Fruit fly (Drosophila melanogaster) whole organism, pupa: ENCODE measurements around the gene Adi1.

Experiments used
- CG10348 ChIP-seq: fragments of 200-800 bp; sonication (Bioruptor generic); IDR thresholded peaks from 2 replicates; pipeline ENCODE4 v1.3.6; 2022; ENCODE audit warnings: missing biosample characterization, missing genetic modification characterization
- CG12605 ChIP-seq: fragments of 200-800 bp; sonication (Bioruptor generic); IDR thresholded peaks from 2 replicates; pipeline ENCODE4 v1.3.6; 2022; ENCODE audit warnings: missing biosample characterization, missing genetic modification characterization
- CG13204 ChIP-seq: fragments of 200-800 bp; sonication (Bioruptor generic); optimal IDR thresholded peaks from 2 replicates; lab custom pipeline; 2018; ENCODE audit warnings: missing biosample characterization, mild to moderate bottlenecking, missing genetic modification characterization, moderate library complexity
- CG14655 ChIP-seq: fragments of 200-800 bp; sonication (Bioruptor generic); optimal IDR thresholded peaks from 3 replicates; lab custom pipeline; 2017; ENCODE audit warnings: mild to moderate bottlenecking, missing biosample characterization, missing genetic modification reagents, missing genetic modification characterization
- CG15710 ChIP-seq: fragments of 200-800 bp; sonication (Bioruptor generic); optimal IDR thresholded peaks from 2 replicates; lab custom pipeline; 2018; ENCODE audit warnings: missing biosample characterization, mild to moderate bottlenecking, missing genetic modification characterization, moderate library complexity
- CG17806 ChIP-seq: fragments of 200-800 bp; sonication (Bioruptor generic); optimal IDR thresholded peaks from 2 replicates; lab custom pipeline; 2018; ENCODE audit warnings: missing biosample characterization, mild to moderate bottlenecking, missing genetic modification characterization, moderate library complexity
- CG32121 ChIP-seq: fragments of 200-800 bp; sonication (Bioruptor generic); IDR thresholded peaks from 2 replicates; pipeline ENCODE4 v1.3.6; 2022; ENCODE audit warnings: missing biosample characterization, missing genetic modification characterization
- CG34367 ChIP-seq: fragments of 200-800 bp; sonication (Bioruptor generic); optimal IDR thresholded peaks from 2 replicates; lab custom pipeline; 2018; ENCODE audit warnings: missing biosample characterization, mild to moderate bottlenecking, missing genetic modification characterization
- CG4496 ChIP-seq: fragments of 200-800 bp; sonication (Bioruptor generic); IDR thresholded peaks from 3 replicates; pipeline ENCODE4 v1.3.6; 2022; ENCODE audit warnings: missing biosample characterization, missing genetic modification characterization
- CG8159 ChIP-seq: fragments of 200-800 bp; sonication (Bioruptor generic); optimal IDR thresholded peaks from 3 replicates; lab custom pipeline; 2018; ENCODE audit warnings: missing biosample characterization, mild to moderate bottlenecking, missing genetic modification characterization, moderate library complexity
- CG8301 ChIP-seq: fragments of 200-800 bp; sonication (Bioruptor generic); optimal IDR thresholded peaks from 2 replicates; lab custom pipeline; 2018; ENCODE audit warnings: missing biosample characterization, mild to moderate bottlenecking, missing genetic modification characterization
- CG9948 ChIP-seq: fragments of 200-800 bp; sonication (Bioruptor generic); optimal IDR thresholded peaks from 2 replicates; lab custom pipeline; 2018; ENCODE audit warnings: missing biosample characterization, mild to moderate bottlenecking, missing genetic modification characterization, moderate library complexity
- D1 ChIP-seq: fragments of 200-800 bp; sonication (Bioruptor generic); optimal IDR thresholded peaks from 2 replicates; lab custom pipeline; 2018; ENCODE audit warnings: missing biosample characterization, mild to moderate bottlenecking, missing genetic modification characterization, moderate library complexity
- EcR ChIP-seq: fragments of 200-800 bp; sonication (Bioruptor generic); optimal IDR thresholded peaks from 3 replicates; lab custom pipeline; 2019; ENCODE audit warnings: missing biosample characterization, missing genetic modification characterization, mild to moderate bottlenecking, moderate library complexity, missing genetic modification reagents
- Ets98B ChIP-seq: fragments of 200-800 bp; sonication (Bioruptor generic); IDR thresholded peaks from 2 replicates; pipeline ENCODE4 v1.3.6; 2022; ENCODE audit warnings: missing biosample characterization, missing genetic modification characterization
- Pif1A ChIP-seq: fragments of 200-800 bp; sonication (Bioruptor generic); optimal IDR thresholded peaks from 3 replicates; lab custom pipeline; 2016; ENCODE audit warnings: missing biosample characterization, missing genetic modification characterization
- Pif1B ChIP-seq: fragments of 200-800 bp; sonication (Bioruptor generic); optimal IDR thresholded peaks from 3 replicates; lab custom pipeline; 2016; ENCODE audit warnings: missing biosample characterization, missing genetic modification characterization
- Snoo ChIP-seq: fragments of 200-800 bp; sonication (Bioruptor generic); optimal IDR thresholded peaks from 3 replicates; lab custom pipeline; 2017; ENCODE audit warnings: missing biosample characterization, mild to moderate bottlenecking, missing genetic modification characterization, inconsistent platforms
- fd96Ca ChIP-seq: fragments of 200-800 bp; sonication (Bioruptor generic); IDR thresholded peaks from 3 replicates; pipeline ENCODE4 v1.3.6; 2022; ENCODE audit warnings: missing biosample characterization, missing genetic modification characterization
- gl ChIP-seq: fragments of 200-800 bp; sonication (Bioruptor generic); optimal IDR thresholded peaks from 2 replicates; lab custom pipeline; 2018; ENCODE audit warnings: missing biosample characterization, mild to moderate bottlenecking, missing genetic modification characterization
- rn ChIP-seq: fragments of 200-800 bp; sonication (Bioruptor generic); IDR thresholded peaks from 2 replicates; pipeline ENCODE4 v1.3.6; 2022; ENCODE audit warnings: missing biosample characterization, missing genetic modification characterization

Adi1 gene

dm6 chr3L:10657311-10657710 lies 5.9 kb upstream of the Adi1 start:
- no peak for TF ChIP-seq CG34367 (tag; lab: Kevin White, UChicago)
- TF ChIP-seq EcR = no peak
- TF ChIP-seq Pif1B (GFP tag; lab: Kevin White, UChicago) = no peak
- peak; percentile 39; the same call in 1 of the 2 replicates for TF ChIP-seq CG32121
- TF ChIP-seq fd96Ca (GFP tag; lab: Robert Waterston, UW) = no peak
- TF ChIP-seq Ets98B (GFP tag; lab: Robert Waterston, UW) = peak; percentile 5; the same call in 1 of the 2 replicates
- TF ChIP-seq CG4496 (GFP tag; lab: Robert Waterston, UW) = 0 out of 3 replicates have a peak, but pooled peaks have one; percentile 7
- no peak for TF ChIP-seq CG8159 (tag; lab: Kevin White, UChicago)
- TF ChIP-seq CG12605 (GFP tag; lab: Robert Waterston, UW) = peak; percentile 16; the same call in 1 of the 2 replicates
- no peak for TF ChIP-seq Snoo (tag; lab: Kevin White, UChicago)
- TF ChIP-seq CG15710 = no peak

dm6 chr3L:10658362-10659127 lies 4.6 kb upstream of the Adi1 start:
- TF ChIP-seq CG4496 (GFP tag; lab: Robert Waterston, UW) (no peak), CG8301 (tag; lab: Kevin White, UChicago) (no peak), Snoo (tag; lab: Kevin White, UChicago) (no peak), CG13204 (GFP tag; lab: Kevin White, UChicago) (no peak), CG14655 (GFP tag; lab: Kevin White, UChicago) (no peak), CG32121 (no peak)

- TF ChIP-seq CG17806 (tag; lab: Kevin White, UChicago) (no peak), fd96Ca (GFP tag; lab: Robert Waterston, UW) (no peak), CG14655 (GFP tag; lab: Kevin White, UChicago) (no peak), CG9948 (no peak), CG32121 (no peak), Ets98B (GFP tag; lab: Robert Waterston, UW) (no peak), CG4496 (GFP tag; lab: Robert Waterston, UW) (no peak), CG34367 (tag; lab: Kevin White, UChicago) (no peak)
Measured at dm6 chr3L:10659524-10659923, 3.7 kb upstream of the Adi1 start.

dm6 chr3L:10659993-10660743 lies 3.0 kb upstream of the Adi1 start:
- TF ChIP-seq Pif1A (GFP tag; lab: Kevin White, UChicago) (no peak), Snoo (tag; lab: Kevin White, UChicago) (no peak), CG34367 (tag; lab: Kevin White, UChicago) (peak; percentile 12), CG32121 (no peak), CG8159 (tag; lab: Kevin White, UChicago) (peak; percentile 10), CG14655 (GFP tag; lab: Kevin White, UChicago) (no peak)
- TF ChIP-seq, all 21 proteins: peak for 2

- TF ChIP-seq CG12605 (GFP tag; lab: Robert Waterston, UW) (no peak), CG8301 (tag; lab: Kevin White, UChicago) (peak; percentile 9), Pif1A (GFP tag; lab: Kevin White, UChicago) (peak; percentile 42), Ets98B (GFP tag; lab: Robert Waterston, UW) (peak; percentile 23; the same call in 1 of the 2 replicates), CG15710 (peak; percentile 36), CG34367 (tag; lab: Kevin White, UChicago) (no peak), D1 (tag; lab: Kevin White, UChicago) (peak; percentile 62), fd96Ca (GFP tag; lab: Robert Waterston, UW) (peak; percentile 13; the same call in 1 of the 3 replicates), EcR (peak; percentile 45), Pif1B (GFP tag; lab: Kevin White, UChicago) (peak; percentile 19), CG10348 (GFP tag; lab: Robert Waterston, UW) (no peak), CG4496 (GFP tag; lab: Robert Waterston, UW) (peak; percentile 31; the same call in 2 of the 3 replicates), CG32121 (peak; percentile 49; the same call in 1 of the 2 replicates)
Measured at dm6 chr3L:10660744-10661589, 2.2 kb upstream of the Adi1 start, which contains the start of the genes CG32066 and CG8003. Gene CG32066 (minus strand): TSS chr3L:10661013. Gene CG8003 (plus strand): TSS chr3L:10661475.

- TF ChIP-seq CG14655 (GFP tag; lab: Kevin White, UChicago) (peak; percentile 16), CG13204 (GFP tag; lab: Kevin White, UChicago) (peak; percentile 69), CG32121 (peak; percentile 71), CG8301 (tag; lab: Kevin White, UChicago) (peak; percentile 34), Pif1B (GFP tag; lab: Kevin White, UChicago) (peak; percentile 34), CG8159 (tag; lab: Kevin White, UChicago) (peak; percentile 40), CG17806 (tag; lab: Kevin White, UChicago) (no peak), rn (GFP tag; lab: Robert Waterston, UW) (0 out of 2 replicates have a peak, but pooled peaks have one; percentile 35), D1 (tag; lab: Kevin White, UChicago) (no peak), Ets98B (GFP tag; lab: Robert Waterston, UW) (peak; percentile 69), CG9948 (peak; percentile 6), CG10348 (GFP tag; lab: Robert Waterston, UW) (no peak), CG34367 (tag; lab: Kevin White, UChicago) (peak; percentile 35), gl (tag; lab: Kevin White, UChicago) (peak; percentile 41), CG4496 (GFP tag; lab: Robert Waterston, UW) (peak; percentile 72), Pif1A (GFP tag; lab: Kevin White, UChicago) (peak; percentile 49), EcR (peak; percentile 22), CG12605 (GFP tag; lab: Robert Waterston, UW) (peak; percentile 62; the same call in 1 of the 2 replicates), fd96Ca (GFP tag; lab: Robert Waterston, UW) (peak; percentile 76), Snoo (tag; lab: Kevin White, UChicago) (peak; percentile 52), CG15710 (peak; percentile 52)
- TF ChIP-seq, all 21 proteins: peak for 18
Measured at dm6 chr3L:10664511-10665062, 1.4 kb downstream of the Adi1 start, which contains the start of gene simj. Gene simj (plus strand): TSS chr3L:10664739.
